Worm (Caenorhabditis elegans) whole organism, mixed stage, embryonic: ENCODE results near the gene sir-2.2.

Source experiments
- blmp-1 ChIP-seq: fragments of 150-350 bp; optimal IDR thresholded peaks from 2 replicates; lab custom pipeline; 2014; ENCODE audit warnings: missing biosample characterization, missing genetic modification characterization
- ces-1 ChIP-seq: fragments of 150-350 bp; optimal IDR thresholded peaks from 2 replicates; lab custom pipeline; 2014; ENCODE audit warnings: missing biosample characterization, missing genetic modification reagents, missing genetic modification characterization
- cnd-1 ChIP-seq: fragments of 200-800 bp; sonication (Bioruptor generic); optimal IDR thresholded peaks from 2 replicates; lab custom pipeline; 2018; ENCODE audit warnings: mild to moderate bottlenecking, missing genetic modification characterization, missing compliant biosample characterization
- elt-3 ChIP-seq: fragments of 150-350 bp; optimal IDR thresholded peaks from 2 replicates; lab custom pipeline; 2014; ENCODE audit warnings: missing biosample characterization, missing genetic modification characterization
- lin-13 ChIP-seq: fragments of 150-350 bp; optimal IDR thresholded peaks from 2 replicates; lab custom pipeline; 2014; ENCODE audit warnings: missing biosample characterization, missing genetic modification characterization
- lsy-2 ChIP-seq: fragments of 150-350 bp; optimal IDR thresholded peaks from 2 replicates; lab custom pipeline; 2014; ENCODE audit warnings: missing biosample characterization, missing genetic modification characterization
- nhr-2 ChIP-seq: fragments of 150-350 bp; optimal IDR thresholded peaks from 2 replicates; lab custom pipeline; 2014; ENCODE audit warnings: missing biosample characterization, missing genetic modification characterization
- nhr-76 ChIP-seq: sonication (generic microtip); optimal IDR thresholded peaks from 2 replicates; lab custom pipeline; 2017; ENCODE audit warnings: missing biosample characterization, missing genetic modification characterization
- pha-4 ChIP-seq: fragments of 150-350 bp; optimal IDR thresholded peaks from 2 replicates; lab custom pipeline; 2018; ENCODE audit warnings: missing biosample characterization, missing genetic modification reagents, missing genetic modification characterization
- sptf-1 ChIP-seq: sonication (generic microtip); optimal IDR thresholded peaks from 2 replicates; lab custom pipeline; 2017; ENCODE audit warnings: mild to moderate bottlenecking, missing genetic modification characterization, moderate library complexity, missing compliant biosample characterization
- unc-62 ChIP-seq: fragments of 150-350 bp; optimal IDR thresholded peaks from 2 replicates; lab custom pipeline; 2014; ENCODE audit warnings: missing biosample characterization, missing genetic modification reagents, missing genetic modification characterization
- zip-8 ChIP-seq: fragments of 150-350 bp; optimal IDR thresholded peaks from 2 replicates; lab custom pipeline; 2014; ENCODE audit warnings: missing biosample characterization, missing genetic modification characterization

ce11 chrX:13366955-13367354 is 39.1 kb downstream of the sir-2.2 start:
- no peak for TF ChIP-seq ces-1
- TF ChIP-seq pha-4 (tag; lab: Kevin White, UChicago) = no peak
- no peak for TF ChIP-seq cnd-1
- TF ChIP-seq nhr-76 (tag; lab: Kevin White, UChicago) = no peak
- no peak for TF ChIP-seq lin-13 (tag; lab: Kevin White, UChicago)
- TF ChIP-seq zip-8 (tag; lab: Kevin White, UChicago) = no peak
- TF ChIP-seq lsy-2 (tag; lab: Kevin White, UChicago) = no peak
- no peak for TF ChIP-seq elt-3
- no peak for TF ChIP-seq unc-62
- no peak for TF ChIP-seq nhr-2 (tag; lab: Kevin White, UChicago)
- TF ChIP-seq sptf-1 = no peak
- no peak for TF ChIP-seq blmp-1 (tag; lab: Kevin White, UChicago)
